Fruit fly (Drosophila melanogaster): ENCODE results near the gene CG14275.

Gene CG14275

dm6 chr2L:8362273-8362954 lies 35.2 kb downstream of the CG14275 start, which contains the start of gene CG7627 (continued):
- peak; percentile 63 for TF ChIP-seq CG6683 (GFP tag; optimal IDR thresholded peaks at IDR 0.05)
- TF ChIP-seq Side (GFP tag; optimal IDR thresholded peaks at IDR 0.05): peak; percentile 70
- no peak for TF ChIP-seq bigmax (GFP tag; optimal IDR thresholded peaks at IDR 0.05)
- no peak for TF ChIP-seq ash1 (GFP tag; optimal IDR thresholded peaks at IDR 0.05)
- TF ChIP-seq CG14667 (GFP tag; IDR thresholded peaks at IDR 0.05): peak; percentile 82; the same call in 1 of the 2 replicates
- TF ChIP-seq lbe (GFP tag; optimal IDR thresholded peaks at IDR 0.05): peak; percentile 65
- peak; percentile 74 for TF ChIP-seq bab2 (GFP tag; optimal IDR thresholded peaks at IDR 0.05)
- TF ChIP-seq Hr3 (GFP tag; optimal IDR thresholded peaks at IDR 0.05): peak; percentile 62
- TF ChIP-seq CG2712 (tag; optimal IDR thresholded peaks at IDR 0.05): peak; percentile 79
- TF ChIP-seq Usf (GFP tag; optimal IDR thresholded peaks at IDR 0.05): peak; percentile 51
- TF ChIP-seq CG17829 (tag; optimal IDR thresholded peaks at IDR 0.05): peak; percentile 72
- TF ChIP-seq zfh2 (GFP tag; optimal IDR thresholded peaks at IDR 0.05): peak; percentile 74
- no peak for TF ChIP-seq CG7271 (tag; optimal IDR thresholded peaks at IDR 0.05)
- TF ChIP-seq CG15479 (GFP tag; optimal IDR thresholded peaks at IDR 0.05): no peak
- TF ChIP-seq CG2129 (GFP tag; IDR thresholded peaks at IDR 0.05; ENCODE audit: partially characterized antibody): no peak
- peak; percentile 42 for TF ChIP-seq Ets97D (GFP tag; optimal IDR thresholded peaks at IDR 0.05)
- TF ChIP-seq CG7556 (GFP tag; optimal IDR thresholded peaks at IDR 0.05): peak; percentile 85
- peak; percentile 52 for TF ChIP-seq dm (GFP tag; optimal IDR thresholded peaks at IDR 0.05)
- TF ChIP-seq cas (GFP tag; IDR thresholded peaks at IDR 0.05): peak; percentile 44; the same call in 1 of the 2 replicates
- peak; percentile 23 for TF ChIP-seq CG1602 (GFP tag; optimal IDR thresholded peaks at IDR 0.05)
- TF ChIP-seq CG13424 (tag; optimal IDR thresholded peaks at IDR 0.05): peak; percentile 78
- peak; percentile 67; the same call in 1 of the 2 replicates for TF ChIP-seq Awh (GFP tag; IDR thresholded peaks at IDR 0.05)
- peak; percentile 53 for TF ChIP-seq CG15514 (GFP tag; optimal IDR thresholded peaks at IDR 0.05)
- TF ChIP-seq CG11723 (GFP tag; optimal IDR thresholded peaks at IDR 0.05): peak; percentile 50
- TF ChIP-seq ewg (GFP tag; optimal IDR thresholded peaks at IDR 0.05): peak; percentile 47
- 0 out of 2 replicates have a peak, but pooled peaks have one; percentile 51 for TF ChIP-seq ap (GFP tag; IDR thresholded peaks at IDR 0.05)
- peak; percentile 63; the same call in 2 of the 3 replicates for TF ChIP-seq CG11560 (tag; IDR thresholded peaks at IDR 0.05)
- TF ChIP-seq CG6272 (GFP tag; IDR thresholded peaks at IDR 0.05): peak; percentile 58
- peak; percentile 87 for TF ChIP-seq slbo (GFP tag; IDR thresholded peaks at IDR 0.05)
- TF ChIP-seq gro (GFP tag; optimal IDR thresholded peaks at IDR 0.05): peak; percentile 75
- peak; percentile 49 for TF ChIP-seq NC2β (GFP tag; optimal IDR thresholded peaks at IDR 0.05)
- peak; percentile 67 to 77 for TF ChIP-seq dpn (GFP tag; optimal IDR thresholded peaks at IDR 0.05)
- TF ChIP-seq Nf-YA (GFP tag; IDR thresholded peaks at IDR 0.05): peak; percentile 53; the same call in 1 of the 2 replicates
- peak; percentile 80 for TF ChIP-seq CG1603 (tag; optimal IDR thresholded peaks at IDR 0.05)
- TF ChIP-seq kah (GFP tag; optimal IDR thresholded peaks at IDR 0.05): peak; percentile 20
- TF ChIP-seq Dip2 (GFP tag; IDR thresholded peaks at IDR 0.05): no peak; the same call in 1 of the 2 replicates
- TF ChIP-seq Mrtf (GFP tag; IDR thresholded peaks at IDR 0.05): peak; percentile 80
- peak; percentile 50 for TF ChIP-seq CG8281 (tag; optimal IDR thresholded peaks at IDR 0.05)
- peak; percentile 41 for TF ChIP-seq CG15601 (tag; optimal IDR thresholded peaks at IDR 0.05)
- TF ChIP-seq org-1 (GFP tag; optimal IDR thresholded peaks at IDR 0.05): peak; percentile 59
- TF ChIP-seq mld (GFP tag; IDR thresholded peaks at IDR 0.05; ENCODE audit: partially characterized antibody): no peak
- no peak for TF ChIP-seq psq (GFP tag; optimal IDR thresholded peaks at IDR 0.05)
- TF ChIP-seq CG12659 (GFP tag; optimal IDR thresholded peaks at IDR 0.05): peak; percentile 73
- no peak for TF ChIP-seq CG12236 (GFP tag; optimal IDR thresholded peaks at IDR 0.05)
- TF ChIP-seq Rx (GFP tag; IDR thresholded peaks at IDR 0.05): peak; percentile 60
- peak; percentile 68 for TF ChIP-seq ATbp (GFP tag; optimal IDR thresholded peaks at IDR 0.05)
- no peak for TF ChIP-seq CG10431 (GFP tag; optimal IDR thresholded peaks at IDR 0.05)
- TF ChIP-seq onecut (GFP tag; IDR thresholded peaks at IDR 0.05): peak; percentile 54
- peak; percentile 87 for TF ChIP-seq CG10543 (GFP tag; optimal IDR thresholded peaks at IDR 0.05)

Data from whole organism, embryonic.